Worm (Caenorhabditis elegans) whole organism, late embryonic: ENCODE measurements around the gene F59B2.8.

Experiments
- ama-1 ChIP-seq: fragments of 150-350 bp; optimal IDR thresholded peaks from 2 replicates; lab custom pipeline; 2014
- ceh-34 ChIP-seq: sonication (generic microtip); optimal IDR thresholded peaks from 2 replicates; lab custom pipeline; 2016; ENCODE audit warnings: mild to moderate bottlenecking, missing genetic modification characterization, missing compliant biosample characterization
- hlh-30 ChIP-seq: sonication (generic microtip); optimal IDR thresholded peaks from 2 replicates; lab custom pipeline; 2017; ENCODE audit warnings: antibody characterized with exemption, missing genetic modification characterization, missing compliant biosample characterization; ENCODE audit not compliant: insufficient read depth
- pha-4 ChIP-seq: fragments of 150-350 bp; optimal IDR thresholded peaks from 2 replicates; lab custom pipeline; 2018; ENCODE audit warnings: missing biosample characterization, missing genetic modification reagents, missing genetic modification characterization
- pros-1 ChIP-seq: fragments of 150-350 bp; optimal IDR thresholded peaks from 2 replicates; lab custom pipeline; 2014; ENCODE audit warnings: missing biosample characterization, missing genetic modification reagents, missing genetic modification characterization
- sox-4 ChIP-seq: sonication (generic microtip); optimal IDR thresholded peaks from 2 replicates; lab custom pipeline; 2017; ENCODE audit warnings: mild to moderate bottlenecking, missing genetic modification characterization, inconsistent platforms, missing compliant biosample characterization
- syd-9 ChIP-seq: sonication (generic microtip); optimal IDR thresholded peaks from 2 replicates; lab custom pipeline; 2016; ENCODE audit warnings: mild to moderate bottlenecking, missing genetic modification characterization, moderate library complexity, missing compliant biosample characterization
- ttx-3 ChIP-seq: sonication (generic microtip); optimal IDR thresholded peaks from 2 replicates; lab custom pipeline; 2016; ENCODE audit warnings: missing genetic modification reagents, missing genetic modification characterization, missing compliant biosample characterization

DNA sequence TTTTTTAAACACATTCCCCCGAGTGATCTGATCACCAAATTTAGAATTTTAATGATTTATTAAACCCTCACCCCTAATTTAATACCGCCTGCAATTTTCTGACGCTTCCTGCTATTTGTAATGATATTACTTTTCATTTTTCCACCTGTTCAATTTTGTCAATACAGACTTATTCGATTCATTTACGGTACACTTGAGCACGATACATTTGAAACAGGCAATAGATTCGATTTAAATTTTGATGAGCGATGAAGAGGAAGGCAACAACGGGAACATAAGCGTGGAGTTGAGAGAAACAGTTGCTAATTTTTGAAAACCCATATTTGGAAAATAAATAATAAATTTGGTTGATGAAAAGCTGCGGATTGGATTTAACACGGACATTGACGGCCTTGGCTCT lies 5.3 kb downstream of the F59B2.8 start:
- no peak for TF ChIP-seq hlh-30 (tag; lab: Kevin White, UChicago)
- no peak for TF ChIP-seq ceh-34 (tag; lab: Kevin White, UChicago)
- TF ChIP-seq sox-4 (tag; lab: Kevin White, UChicago): no peak
- TF ChIP-seq ama-1 (lab: Kevin White, UChicago): no peak
- no peak for TF ChIP-seq pha-4 (tag; lab: Kevin White, UChicago)
- no peak for TF ChIP-seq pros-1
- no peak for TF ChIP-seq ttx-3 (tag; lab: Kevin White, UChicago)
- no peak for TF ChIP-seq syd-9 (tag; lab: Kevin White, UChicago)
